Fruit fly (Drosophila melanogaster) whole organism, embryonic: ENCODE measurements around the gene CG8460.

Source experiments
- Atf-2 ChIP-seq: fragments of 200-800 bp; sonication (Bioruptor generic); optimal IDR thresholded peaks from 2 replicates; lab custom pipeline; 2016; ENCODE audit warnings: missing biosample characterization, missing genetic modification characterization
- Bteb2 ChIP-seq: fragments of 200-800 bp; sonication (Bioruptor generic); optimal IDR thresholded peaks from 2 replicates; lab custom pipeline; 2016; ENCODE audit warnings: missing biosample characterization, missing genetic modification characterization
- CG10209 ChIP-seq: fragments of 200-800 bp; sonication (Bioruptor generic); optimal IDR thresholded peaks from 3 replicates; lab custom pipeline; 2017; ENCODE audit warnings: missing biosample characterization, mild to moderate bottlenecking, missing genetic modification characterization, missing genetic modification reagents
- CG10543 ChIP-seq: fragments of 200-800 bp; sonication (Bioruptor generic); optimal IDR thresholded peaks from 3 replicates; lab custom pipeline; 2017; ENCODE audit warnings: missing biosample characterization, mild to moderate bottlenecking, missing genetic modification characterization, moderate library complexity
- CG10979 ChIP-seq: fragments of 200-800 bp; sonication (Bioruptor generic); optimal IDR thresholded peaks from 2 replicates; lab custom pipeline; 2018; ENCODE audit warnings: missing biosample characterization, mild to moderate bottlenecking, missing genetic modification characterization, moderate library complexity
- CG12769 ChIP-seq: fragments of 200-800 bp; sonication (Bioruptor generic); optimal IDR thresholded peaks from 2 replicates; lab custom pipeline; 2019; ENCODE audit warnings: missing biosample characterization, mild to moderate bottlenecking, missing genetic modification characterization, moderate library complexity
- CG14667 ChIP-seq: fragments of 200-800 bp; sonication (Bioruptor generic); IDR thresholded peaks from 2 replicates; pipeline ENCODE4 v1.3.6; 2022; ENCODE audit warnings: missing biosample characterization, missing genetic modification characterization
- CG17568 ChIP-seq: fragments of 200-800 bp; sonication (Bioruptor generic); optimal IDR thresholded peaks from 2 replicates; lab custom pipeline; 2018; ENCODE audit warnings: missing biosample characterization, mild to moderate bottlenecking, missing genetic modification characterization, moderate library complexity
- CG18599 ChIP-seq: fragments of 200-800 bp; sonication (Bioruptor generic); optimal IDR thresholded peaks from 3 replicates; lab custom pipeline; 2017; ENCODE audit warnings: missing biosample characterization, missing genetic modification characterization, mild to moderate bottlenecking, moderate library complexity, missing genetic modification reagents
- CG31365 ChIP-seq: fragments of 200-800 bp; sonication (Bioruptor generic); optimal IDR thresholded peaks from 2 replicates; lab custom pipeline; 2018; ENCODE audit warnings: missing biosample characterization, mild to moderate bottlenecking, missing genetic modification characterization
- CG4328 ChIP-seq: fragments of 200-800 bp; sonication (Bioruptor generic); optimal IDR thresholded peaks from 3 replicates; lab custom pipeline; 2017; ENCODE audit warnings: missing biosample characterization, missing genetic modification reagents, missing genetic modification characterization
- CG5180 ChIP-seq: fragments of 200-800 bp; sonication (Bioruptor generic); optimal IDR thresholded peaks from 3 replicates; lab custom pipeline; 2017; ENCODE audit warnings: missing biosample characterization, missing genetic modification characterization, mild to moderate bottlenecking, moderate library complexity, missing genetic modification reagents
- CG5953 ChIP-seq: fragments of 200-800 bp; sonication (Bioruptor generic); IDR thresholded peaks from 2 replicates; pipeline ENCODE4 v1.3.6; 2022; ENCODE audit warnings: missing biosample characterization, missing genetic modification characterization
- CG8290 ChIP-seq, 3 experiments: fragments of 200-800 bp; sonication (Bioruptor generic); optimal IDR thresholded peaks; 2 replicates each; lab custom pipeline; 2016 to 2019; ENCODE audit warnings: missing biosample characterization in 3 of 3, missing genetic modification characterization in 3 of 3, mild to moderate bottlenecking in 2 of 3, moderate library complexity in 1 of 3
- Chrac-16 ChIP-seq: fragments of 200-800 bp; sonication (Bioruptor generic); optimal IDR thresholded peaks from 3 replicates; lab custom pipeline; 2016; ENCODE audit warnings: missing biosample characterization, missing genetic modification characterization
- CkIIα-i1 ChIP-seq: fragments of 200-800 bp; sonication (Bioruptor generic); IDR thresholded peaks from 2 replicates; pipeline ENCODE4 v1.3.6; 2022; ENCODE audit warnings: missing biosample characterization, missing genetic modification characterization
- D19B ChIP-seq: fragments of 200-800 bp; sonication (Bioruptor generic); optimal IDR thresholded peaks from 2 replicates; lab custom pipeline; 2017; ENCODE audit warnings: missing biosample characterization, mild to moderate bottlenecking, missing genetic modification characterization
- Dad ChIP-seq: fragments of 200-800 bp; sonication (Bioruptor generic); optimal IDR thresholded peaks from 3 replicates; lab custom pipeline; 2016; ENCODE audit warnings: missing biosample characterization, missing genetic modification characterization
- H15 ChIP-seq: fragments of 200-800 bp; sonication (Bioruptor generic); IDR thresholded peaks from 3 replicates; pipeline ENCODE4 v1.3.6; 2022; ENCODE audit warnings: missing biosample characterization, missing genetic modification characterization
- MTF-1 ChIP-seq: fragments of 200-800 bp; sonication (Bioruptor generic); optimal IDR thresholded peaks from 2 replicates; lab custom pipeline; 2018; ENCODE audit warnings: missing biosample characterization, mild to moderate bottlenecking, missing genetic modification characterization, borderline replicate concordance
- NC2α ChIP-seq: fragments of 200-800 bp; sonication (Bioruptor generic); optimal IDR thresholded peaks from 2 replicates; lab custom pipeline; 2016; ENCODE audit warnings: missing biosample characterization, missing genetic modification characterization
- Pdp1 ChIP-seq, 2 experiments: fragments of 200-800 bp; sonication (Bioruptor generic); optimal IDR thresholded peaks; 3 replicates each; lab custom pipeline; 2016; ENCODE audit warnings: missing biosample characterization in 2 of 2, missing genetic modification characterization in 2 of 2, mild to moderate bottlenecking in 1 of 2, moderate library complexity in 1 of 2
- Usf ChIP-seq: fragments of 200-800 bp; sonication (Bioruptor generic); optimal IDR thresholded peaks from 2 replicates; lab custom pipeline; 2017; ENCODE audit warnings: missing genotype, missing biosample characterization, missing genetic modification characterization
- ase ChIP-seq: fragments of 200-800 bp; sonication (Bioruptor generic); IDR thresholded peaks from 3 replicates; pipeline ENCODE4 v1.3.6; 2022; ENCODE audit warnings: missing biosample characterization, missing genetic modification characterization
- bigmax ChIP-seq: fragments of 200-800 bp; sonication (Bioruptor generic); optimal IDR thresholded peaks from 2 replicates; lab custom pipeline; 2018; ENCODE audit warnings: missing biosample characterization, mild to moderate bottlenecking, missing genetic modification characterization
- bowl ChIP-seq: fragments of 200-800 bp; sonication (Bioruptor generic); IDR thresholded peaks from 2 replicates; pipeline ENCODE4 v1.3.6; 2022; ENCODE audit warnings: missing biosample characterization, missing genetic modification characterization
- dan ChIP-seq: fragments of 200-800 bp; sonication (Bioruptor generic); IDR thresholded peaks from 2 replicates; pipeline ENCODE4 v1.3.6; 2022; ENCODE audit warnings: missing biosample characterization, missing genetic modification characterization
- en ChIP-seq: fragments of 200-800 bp; sonication (Bioruptor generic); optimal IDR thresholded peaks from 2 replicates; lab custom pipeline; 2016; ENCODE audit warnings: missing biosample characterization, missing genetic modification characterization
- eyg ChIP-seq: fragments of 200-800 bp; sonication (Bioruptor generic); optimal IDR thresholded peaks from 3 replicates; lab custom pipeline; 2016; ENCODE audit warnings: missing biosample characterization, missing genetic modification characterization
- fd3F ChIP-seq: fragments of 200-800 bp; sonication (Bioruptor generic); optimal IDR thresholded peaks from 2 replicates; lab custom pipeline; 2018; ENCODE audit warnings: missing biosample characterization, mild to moderate bottlenecking, missing genetic modification characterization, moderate library complexity
- gsb-n ChIP-seq: fragments of 200-800 bp; sonication (Bioruptor generic); optimal IDR thresholded peaks from 3 replicates; lab custom pipeline; 2018; ENCODE audit warnings: missing biosample characterization, mild to moderate bottlenecking, missing genetic modification characterization
- jing ChIP-seq: fragments of 200-800 bp; sonication (Bioruptor generic); optimal IDR thresholded peaks from 2 replicates; lab custom pipeline; 2018; ENCODE audit warnings: missing biosample characterization, mild to moderate bottlenecking, missing genetic modification characterization
- kah ChIP-seq: fragments of 200-800 bp; sonication (Bioruptor generic); optimal IDR thresholded peaks from 2 replicates; lab custom pipeline; 2018; ENCODE audit warnings: missing biosample characterization, mild to moderate bottlenecking, missing genetic modification characterization
- lov ChIP-seq, 2 experiments: fragments of 200-800 bp in 1 of 2; fragments of >200 bp in 1 of 2; sonication (Bioruptor generic) in 1 of 2; IDR thresholded peaks in 1 of 2; optimal IDR thresholded peaks in 1 of 2; 2 replicates in 1 of 2; 3 replicates in 1 of 2; pipeline versions ENCODE4 v1.3.6 to Lab custom; 2017 to 2022; ENCODE audit warnings: missing biosample characterization in 1 of 2, missing genetic modification characterization in 1 of 2
- maf-S ChIP-seq: fragments of 200-800 bp; sonication (Bioruptor generic); optimal IDR thresholded peaks from 2 replicates; lab custom pipeline; 2016; ENCODE audit warnings: missing biosample characterization, missing genetic modification characterization
- mld ChIP-seq: fragments of 200-800 bp; sonication (Bioruptor generic); IDR thresholded peaks from 3 replicates; pipeline ENCODE4 v1.3.6; 2022; ENCODE audit warnings: missing biosample characterization, missing genetic modification characterization; ENCODE audit not compliant: partially characterized antibody
- odd ChIP-seq: fragments of 200-800 bp; sonication (Bioruptor generic); optimal IDR thresholded peaks from 2 replicates; lab custom pipeline; 2017; ENCODE audit warnings: missing biosample characterization, mild to moderate bottlenecking, missing genetic modification characterization
- phol ChIP-seq: fragments of 200-800 bp; sonication (Bioruptor generic); optimal IDR thresholded peaks from 3 replicates; lab custom pipeline; 2018; ENCODE audit warnings: missing biosample characterization, mild to moderate bottlenecking, missing genetic modification characterization, moderate library complexity
- run ChIP-seq: fragments of 200-800 bp; sonication (Bioruptor generic); optimal IDR thresholded peaks from 3 replicates; lab custom pipeline; 2018; ENCODE audit warnings: missing biosample characterization, mild to moderate bottlenecking, missing genetic modification characterization
- salm ChIP-seq: fragments of 200-800 bp; sonication (Bioruptor generic); optimal IDR thresholded peaks from 2 replicates; lab custom pipeline; 2018; ENCODE audit warnings: missing biosample characterization, mild to moderate bottlenecking, missing genetic modification characterization
- seq ChIP-seq: fragments of 200-800 bp; sonication (Bioruptor generic); IDR thresholded peaks from 2 replicates; pipeline ENCODE4 v1.3.6; 2022; ENCODE audit warnings: missing biosample characterization, missing genetic modification characterization
- sim ChIP-seq: fragments of 200-800 bp; sonication (Bioruptor generic); IDR thresholded peaks from 2 replicates; pipeline ENCODE4 v1.3.6; 2022; ENCODE audit warnings: missing biosample characterization, missing genetic modification characterization
- sisA ChIP-seq: fragments of 200-800 bp; sonication (Bioruptor generic); IDR thresholded peaks from 2 replicates; pipeline ENCODE4 v1.3.6; 2022; ENCODE audit warnings: missing biosample characterization, missing genetic modification characterization
- wek ChIP-seq: fragments of 200-800 bp; sonication (Bioruptor generic); optimal IDR thresholded peaks from 3 replicates; lab custom pipeline; 2018; ENCODE audit warnings: missing biosample characterization, mild to moderate bottlenecking, missing genetic modification characterization, moderate library complexity
- zfh1 ChIP-seq: fragments of 200-800 bp; sonication (Bioruptor generic); IDR thresholded peaks from 3 replicates; pipeline ENCODE4 v1.3.6; 2022; ENCODE audit warnings: missing biosample characterization, missing genetic modification characterization

The CG8460 gene

dm6 chr2L:8203748-8204147 lies 6.8 kb downstream of the CG8460 start (continued):
- no peak for TF ChIP-seq Usf (GFP tag; lab: Kevin White, UChicago)
- no peak for TF ChIP-seq salm (tag; lab: Kevin White, UChicago)
- TF ChIP-seq CG17568 (GFP tag; lab: Kevin White, UChicago) = no peak
- TF ChIP-seq CG4328 (GFP tag; lab: Kevin White, UChicago) = no peak
- no peak for TF ChIP-seq maf-S (GFP tag; lab: Kevin White, UChicago)
- TF ChIP-seq CG5953 (GFP tag; lab: Robert Waterston, UW) = no peak
- no peak for TF ChIP-seq zfh1 (GFP tag; lab: Robert Waterston, UW)
- TF ChIP-seq, all 482 proteins: peak for 6

- TF ChIP-seq ase (GFP tag; lab: Robert Waterston, UW) (0 out of 3 replicates have a peak, but pooled peaks have one; percentile 10), kah (GFP tag; lab: Kevin White, UChicago) (no peak), Pdp1 (GFP tag; optimal IDR thresholded peaks at IDR 0.05; lab: Kevin White, UChicago) (peak in 1 of 2 experiments; percentile 78), wek (GFP tag; lab: Kevin White, UChicago) (no peak), mld (GFP tag; lab: Robert Waterston, UW) (peak; percentile 32; the same call in 1 of the 3 replicates)
These were observed 7.4 kb downstream of the CG8460 start for dm6 chr2L:8204366-8204765.

dm6 chr2L:8204996-8205567 lies 8.1 kb downstream of the CG8460 start, which contains the start of gene SLC5A11:
Gene SLC5A11 (minus strand): TSS chr2L:8205132.
- TF ChIP-seq bowl (GFP tag; lab: Robert Waterston, UW) = peak; percentile 82; the same call in 1 of the 2 replicates
- TF ChIP-seq bigmax (GFP tag; lab: Kevin White, UChicago) = peak; percentile 45
- peak; percentile 99 for TF ChIP-seq CG10979 (tag; lab: Kevin White, UChicago)
- no peak for TF ChIP-seq en
- no peak for TF ChIP-seq CkIIα-i1
- TF ChIP-seq sisA (GFP tag; lab: Robert Waterston, UW) = peak; percentile 99
- TF ChIP-seq fd3F (GFP tag; lab: Kevin White, UChicago) = peak; percentile 71
- peak; percentile 95 for TF ChIP-seq CG10543 (GFP tag; lab: Kevin White, UChicago)
- peak; percentile 94 for TF ChIP-seq CG10209 (GFP tag; lab: Kevin White, UChicago)
- peak; percentile 96 for TF ChIP-seq eyg (GFP tag; lab: Kevin White, UChicago)
- peak; percentile 100 for TF ChIP-seq seq
- TF ChIP-seq jing (GFP tag; lab: Kevin White, UChicago) = peak; percentile 99
- peak; percentile 83 for TF ChIP-seq CG12769 (tag; lab: Kevin White, UChicago)
- peak; percentile 94 for TF ChIP-seq sim (GFP tag; lab: Robert Waterston, UW)
- peak; percentile 63 for TF ChIP-seq MTF-1
- TF ChIP-seq H15 (GFP tag; lab: Robert Waterston, UW) = peak; percentile 96
- TF ChIP-seq gsb-n (tag; lab: Kevin White, UChicago) = peak; percentile 78
- TF ChIP-seq Chrac-16 (GFP tag; lab: Kevin White, UChicago) = peak; percentile 87
- peak; percentile 94 for TF ChIP-seq CG14667 (GFP tag; lab: Robert Waterston, UW)
- TF ChIP-seq CG8290 (GFP tag; optimal IDR thresholded peaks at IDR 0.05; lab: Kevin White, UChicago) = peak; percentile 93
- peak in 1 of 2 experiments; percentile 57 for TF ChIP-seq CG8290 (tag; optimal IDR thresholded peaks at IDR 0.05; lab: Kevin White, UChicago)
- peak; percentile 92 for TF ChIP-seq phol (tag; lab: Kevin White, UChicago)
- no peak for TF ChIP-seq lov (optimal IDR thresholded peaks at IDR 0.05; lab: Kevin White, UChicago)
- TF ChIP-seq lov (GFP tag; IDR thresholded peaks at IDR 0.05; lab: Robert Waterston, UW) = peak; percentile 87
- TF ChIP-seq NC2α (GFP tag; lab: Kevin White, UChicago) = peak; percentile 22
- peak; percentile 95 for TF ChIP-seq Atf-2 (GFP tag; lab: Kevin White, UChicago)
- peak; percentile 99 for TF ChIP-seq Dad (GFP tag; lab: Kevin White, UChicago)
- peak; percentile 82 for TF ChIP-seq CG31365
- peak; percentile 96 for TF ChIP-seq run (tag; lab: Kevin White, UChicago)
- peak; percentile 91 for TF ChIP-seq CG5180 (GFP tag; lab: Kevin White, UChicago)
- peak; percentile 100 for TF ChIP-seq D19B (GFP tag; lab: Kevin White, UChicago)
- TF ChIP-seq dan (GFP tag; lab: Robert Waterston, UW) = peak; percentile 49
- peak; percentile 41 for TF ChIP-seq Bteb2 (GFP tag; lab: Kevin White, UChicago)
- TF ChIP-seq CG18599 (GFP tag; lab: Kevin White, UChicago) = peak; percentile 99
- TF ChIP-seq odd (GFP tag; lab: Kevin White, UChicago) = peak; percentile 95
